Fruit fly (Drosophila melanogaster) whole organism, pupa: Measurements from ENCODE around the gene mura.

ENCODE experiments used
- CG10348 ChIP-seq: fragments of 200-800 bp; sonication (Bioruptor generic); IDR thresholded peaks from 2 replicates; pipeline ENCODE4 v1.3.6; 2022; ENCODE audit warnings: missing biosample characterization, missing genetic modification characterization
- CG12605 ChIP-seq: fragments of 200-800 bp; sonication (Bioruptor generic); IDR thresholded peaks from 2 replicates; pipeline ENCODE4 v1.3.6; 2022; ENCODE audit warnings: missing biosample characterization, missing genetic modification characterization
- CG13204 ChIP-seq: fragments of 200-800 bp; sonication (Bioruptor generic); optimal IDR thresholded peaks from 2 replicates; lab custom pipeline; 2018; ENCODE audit warnings: missing biosample characterization, mild to moderate bottlenecking, missing genetic modification characterization, moderate library complexity
- CG14655 ChIP-seq: fragments of 200-800 bp; sonication (Bioruptor generic); optimal IDR thresholded peaks from 3 replicates; lab custom pipeline; 2017; ENCODE audit warnings: mild to moderate bottlenecking, missing biosample characterization, missing genetic modification reagents, missing genetic modification characterization
- CG15710 ChIP-seq: fragments of 200-800 bp; sonication (Bioruptor generic); optimal IDR thresholded peaks from 2 replicates; lab custom pipeline; 2018; ENCODE audit warnings: missing biosample characterization, mild to moderate bottlenecking, missing genetic modification characterization, moderate library complexity
- CG17806 ChIP-seq: fragments of 200-800 bp; sonication (Bioruptor generic); optimal IDR thresholded peaks from 2 replicates; lab custom pipeline; 2018; ENCODE audit warnings: missing biosample characterization, mild to moderate bottlenecking, missing genetic modification characterization, moderate library complexity
- CG32121 ChIP-seq: fragments of 200-800 bp; sonication (Bioruptor generic); IDR thresholded peaks from 2 replicates; pipeline ENCODE4 v1.3.6; 2022; ENCODE audit warnings: missing biosample characterization, missing genetic modification characterization
- CG34367 ChIP-seq: fragments of 200-800 bp; sonication (Bioruptor generic); optimal IDR thresholded peaks from 2 replicates; lab custom pipeline; 2018; ENCODE audit warnings: missing biosample characterization, mild to moderate bottlenecking, missing genetic modification characterization
- CG4496 ChIP-seq: fragments of 200-800 bp; sonication (Bioruptor generic); IDR thresholded peaks from 3 replicates; pipeline ENCODE4 v1.3.6; 2022; ENCODE audit warnings: missing biosample characterization, missing genetic modification characterization
- CG8159 ChIP-seq: fragments of 200-800 bp; sonication (Bioruptor generic); optimal IDR thresholded peaks from 3 replicates; lab custom pipeline; 2018; ENCODE audit warnings: missing biosample characterization, mild to moderate bottlenecking, missing genetic modification characterization, moderate library complexity
- CG8301 ChIP-seq: fragments of 200-800 bp; sonication (Bioruptor generic); optimal IDR thresholded peaks from 2 replicates; lab custom pipeline; 2018; ENCODE audit warnings: missing biosample characterization, mild to moderate bottlenecking, missing genetic modification characterization
- CG9948 ChIP-seq: fragments of 200-800 bp; sonication (Bioruptor generic); optimal IDR thresholded peaks from 2 replicates; lab custom pipeline; 2018; ENCODE audit warnings: missing biosample characterization, mild to moderate bottlenecking, missing genetic modification characterization, moderate library complexity
- D1 ChIP-seq: fragments of 200-800 bp; sonication (Bioruptor generic); optimal IDR thresholded peaks from 2 replicates; lab custom pipeline; 2018; ENCODE audit warnings: missing biosample characterization, mild to moderate bottlenecking, missing genetic modification characterization, moderate library complexity
- EcR ChIP-seq: fragments of 200-800 bp; sonication (Bioruptor generic); optimal IDR thresholded peaks from 3 replicates; lab custom pipeline; 2019; ENCODE audit warnings: missing biosample characterization, missing genetic modification characterization, mild to moderate bottlenecking, moderate library complexity, missing genetic modification reagents
- Ets98B ChIP-seq: fragments of 200-800 bp; sonication (Bioruptor generic); IDR thresholded peaks from 2 replicates; pipeline ENCODE4 v1.3.6; 2022; ENCODE audit warnings: missing biosample characterization, missing genetic modification characterization
- Pif1A ChIP-seq: fragments of 200-800 bp; sonication (Bioruptor generic); optimal IDR thresholded peaks from 3 replicates; lab custom pipeline; 2016; ENCODE audit warnings: missing biosample characterization, missing genetic modification characterization
- Pif1B ChIP-seq: fragments of 200-800 bp; sonication (Bioruptor generic); optimal IDR thresholded peaks from 3 replicates; lab custom pipeline; 2016; ENCODE audit warnings: missing biosample characterization, missing genetic modification characterization
- Snoo ChIP-seq: fragments of 200-800 bp; sonication (Bioruptor generic); optimal IDR thresholded peaks from 3 replicates; lab custom pipeline; 2017; ENCODE audit warnings: missing biosample characterization, mild to moderate bottlenecking, missing genetic modification characterization, inconsistent platforms
- fd96Ca ChIP-seq: fragments of 200-800 bp; sonication (Bioruptor generic); IDR thresholded peaks from 3 replicates; pipeline ENCODE4 v1.3.6; 2022; ENCODE audit warnings: missing biosample characterization, missing genetic modification characterization
- gl ChIP-seq: fragments of 200-800 bp; sonication (Bioruptor generic); optimal IDR thresholded peaks from 2 replicates; lab custom pipeline; 2018; ENCODE audit warnings: missing biosample characterization, mild to moderate bottlenecking, missing genetic modification characterization
- rn ChIP-seq: fragments of 200-800 bp; sonication (Bioruptor generic); IDR thresholded peaks from 2 replicates; pipeline ENCODE4 v1.3.6; 2022; ENCODE audit warnings: missing biosample characterization, missing genetic modification characterization

mura gene

dm6 chr3R:9551659-9552435 lies at the start of gene mura, which contains the start of gene RnpS1:
Gene mura (minus strand): TSS chr3R:9551806.
Gene RnpS1 (plus strand): TSS chr3R:9552034.
- no peak for TF ChIP-seq Ets98B (GFP tag; lab: Robert Waterston, UW)
- no peak for TF ChIP-seq CG14655 (GFP tag; lab: Kevin White, UChicago)
- no peak for TF ChIP-seq CG15710 (tag; lab: Kevin White, UChicago)
- TF ChIP-seq CG17806 (tag; lab: Kevin White, UChicago): no peak
- no peak for TF ChIP-seq CG4496 (GFP tag; lab: Robert Waterston, UW)

dm6 chr3R:9600558-9600959 lies 49.0 kb upstream of the mura start:
- TF ChIP-seq CG12605: no peak
- TF ChIP-seq CG8159 (tag; lab: Kevin White, UChicago): peak; percentile 61
- TF ChIP-seq gl (tag; lab: Kevin White, UChicago): peak; percentile 22
- TF ChIP-seq CG32121 (GFP tag; lab: Robert Waterston, UW): no peak
- TF ChIP-seq Pif1A: peak; percentile 45
- peak; percentile 31 for TF ChIP-seq Pif1B (GFP tag; lab: Kevin White, UChicago)
- peak; percentile 45 for TF ChIP-seq CG17806 (tag; lab: Kevin White, UChicago)
- no peak for TF ChIP-seq D1
- peak; percentile 40 for TF ChIP-seq CG15710 (tag; lab: Kevin White, UChicago)
- peak; percentile 25 for TF ChIP-seq CG14655 (GFP tag; lab: Kevin White, UChicago)
- TF ChIP-seq fd96Ca: no peak
- peak; percentile 51; the same call in 2 of the 3 replicates for TF ChIP-seq CG4496 (GFP tag; lab: Robert Waterston, UW)
- TF ChIP-seq CG8301: peak; percentile 27
- no peak for TF ChIP-seq EcR (GFP tag; lab: Kevin White, UChicago)
- TF ChIP-seq Ets98B (GFP tag; lab: Robert Waterston, UW): peak; percentile 40
- no peak for TF ChIP-seq Snoo (tag; lab: Kevin White, UChicago)
- no peak for TF ChIP-seq CG34367 (tag; lab: Kevin White, UChicago)
- TF ChIP-seq CG13204 (GFP tag; lab: Kevin White, UChicago): no peak
- TF ChIP-seq CG10348 (GFP tag; lab: Robert Waterston, UW): no peak
- TF ChIP-seq CG9948 (tag; lab: Kevin White, UChicago): peak; percentile 6
- no peak for TF ChIP-seq rn (GFP tag; lab: Robert Waterston, UW)

- TF ChIP-seq Snoo (tag; lab: Kevin White, UChicago) (peak; percentile 27), fd96Ca (peak; percentile 87), CG4496 (GFP tag; lab: Robert Waterston, UW) (peak; percentile 82), Pif1A (peak; percentile 85), CG10348 (GFP tag; lab: Robert Waterston, UW) (peak; percentile 48; the same call in 1 of the 2 replicates), EcR (GFP tag; lab: Kevin White, UChicago) (no peak), D1 (peak; percentile 20), CG32121 (GFP tag; lab: Robert Waterston, UW) (peak; percentile 76), CG17806 (tag; lab: Kevin White, UChicago) (peak; percentile 75), CG8159 (tag; lab: Kevin White, UChicago) (peak; percentile 67), Pif1B (GFP tag; lab: Kevin White, UChicago) (peak; percentile 77), CG34367 (tag; lab: Kevin White, UChicago) (peak; percentile 47), CG12605 (peak; percentile 73), CG14655 (GFP tag; lab: Kevin White, UChicago) (peak; percentile 92), CG13204 (GFP tag; lab: Kevin White, UChicago) (peak; percentile 6), gl (tag; lab: Kevin White, UChicago) (peak; percentile 6), rn (GFP tag; lab: Robert Waterston, UW) (peak; percentile 38; the same call in 1 of the 2 replicates), CG9948 (tag; lab: Kevin White, UChicago) (peak; percentile 75), Ets98B (GFP tag; lab: Robert Waterston, UW) (peak; percentile 68), CG8301 (peak; percentile 94), CG15710 (tag; lab: Kevin White, UChicago) (peak; percentile 58)
Measured at dm6 chr3R:9598099-9598498, 46.5 kb upstream of the mura start.

- TF ChIP-seq CG9948 (tag; lab: Kevin White, UChicago) (no peak), CG15710 (tag; lab: Kevin White, UChicago) (no peak), CG12605 (no peak), Pif1B (GFP tag; lab: Kevin White, UChicago) (no peak), fd96Ca (no peak), CG4496 (GFP tag; lab: Robert Waterston, UW) (no peak), CG8301 (no peak), rn (GFP tag; lab: Robert Waterston, UW) (no peak), Ets98B (GFP tag; lab: Robert Waterston, UW) (no peak), EcR (GFP tag; lab: Kevin White, UChicago) (no peak), Pif1A (no peak), gl (tag; lab: Kevin White, UChicago) (no peak), CG34367 (tag; lab: Kevin White, UChicago) (no peak), CG10348 (GFP tag; lab: Robert Waterston, UW) (no peak), CG13204 (GFP tag; lab: Kevin White, UChicago) (no peak), CG32121 (GFP tag; lab: Robert Waterston, UW) (no peak), D1 (no peak), CG14655 (GFP tag; lab: Kevin White, UChicago) (no peak), CG17806 (tag; lab: Kevin White, UChicago) (no peak)
- TF ChIP-seq, all 21 proteins: peak for 0
Measured at dm6 chr3R:9596615-9597014, 45.0 kb upstream of the mura start.
